Fruit fly (Drosophila melanogaster) whole organism, prepupa: ENCODE measurements around the gene Arpc5.

ENCODE experiments used
- CG32006 ChIP-seq: fragments of 200-800 bp; sonication (Bioruptor generic); optimal IDR thresholded peaks from 3 replicates; lab custom pipeline; 2017; ENCODE audit warnings: missing biosample characterization, mild to moderate bottlenecking, missing genetic modification characterization
- Lpt ChIP-seq: fragments of 200-800 bp; sonication (Bioruptor generic); optimal IDR thresholded peaks from 3 replicates; lab custom pipeline; 2016; ENCODE audit warnings: missing biosample characterization, missing genetic modification characterization

dm6 chr2L:2577361-2577737, 2.7 kb upstream of the Arpc5 start, which contains the start of gene Elba2:
- TF ChIP-seq Lpt (GFP tag; lab: Kevin White, UChicago) (no peak), CG32006 (GFP tag; lab: Kevin White, UChicago) (no peak)
